Worm (Caenorhabditis elegans): Measurements from ENCODE around the gene wrt-5.

wrt-5 gene

DNA sequence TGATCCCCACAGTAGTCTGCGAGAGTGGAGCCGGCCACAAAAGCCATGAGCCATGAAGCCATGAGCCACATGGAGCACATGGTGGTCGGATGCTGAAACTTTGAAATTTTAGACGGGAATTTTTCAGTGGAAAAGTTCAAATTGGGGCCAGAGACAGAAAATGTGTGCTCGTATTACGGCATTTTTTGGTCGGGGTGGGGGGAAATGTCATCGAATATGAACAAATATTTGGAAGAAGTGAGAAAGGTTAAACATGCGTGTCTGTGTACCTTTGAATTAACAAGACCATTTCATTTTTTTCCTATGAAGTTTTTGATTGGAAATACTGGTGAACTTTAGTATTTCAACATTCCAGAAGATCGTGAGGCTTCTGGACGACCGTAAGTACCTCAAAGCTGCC lies at the start of gene wrt-5:
TSS of gene wrt-5 (minus strand) at position 101 of the 400 bp plus-strand sequence.
- TF ChIP-seq pha-4 (tag; optimal IDR thresholded peaks at IDR 0.05) (no peak), ceh-18 (tag; optimal IDR thresholded peaks at IDR 0.05) (no peak), fkh-10 (GFP tag; optimal IDR thresholded peaks at IDR 0.05) (no peak), unc-42 (tag; optimal IDR thresholded peaks at IDR 0.05) (no peak), npax-4 (tag; optimal IDR thresholded peaks at IDR 0.05) (no peak), ttx-3 (tag; optimal IDR thresholded peaks at IDR 0.05) (no peak), dmd-4 (tag; optimal IDR thresholded peaks at IDR 0.05; ENCODE audit: borderline replicate concordance) (no peak), ceh-6 (GFP tag; optimal IDR thresholded peaks at IDR 0.05) (no peak)

DNA sequence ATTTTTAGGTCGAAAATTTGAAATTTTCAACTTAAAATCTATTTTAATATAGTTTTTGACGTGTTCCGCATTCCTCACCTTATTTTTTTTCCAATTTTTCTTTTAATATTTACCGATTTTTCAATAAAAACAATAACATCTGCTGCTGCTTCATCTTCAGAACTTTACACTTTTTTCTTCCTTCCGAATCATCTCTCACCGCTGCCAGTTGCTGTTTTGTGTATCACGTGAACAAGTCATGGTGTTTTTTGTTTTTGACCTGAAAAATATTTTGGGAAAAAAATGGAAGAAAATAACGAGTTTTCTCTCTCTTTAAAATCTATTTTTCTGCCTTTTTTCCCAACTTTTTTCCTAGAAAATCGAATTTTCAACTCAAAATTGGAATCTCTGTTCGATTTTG lies 48.3 kb upstream of the wrt-5 start:
- TF ChIP-seq ets-4 (tag; optimal IDR thresholded peaks at IDR 0.05) (no peak), gmeb-2 (tag; optimal IDR thresholded peaks at IDR 0.05) (no peak), ahr-1 (tag; optimal IDR thresholded peaks at IDR 0.05) (no peak), pha-4 (tag; optimal IDR thresholded peaks at IDR 0.05) (no peak), tbx-2 (tag; optimal IDR thresholded peaks at IDR 0.05) (no peak), pqm-1 (tag; optimal IDR thresholded peaks at IDR 0.05) (no peak), ztf-16 (tag; optimal IDR thresholded peaks at IDR 0.05) (no peak), unc-55 (GFP tag; optimal IDR thresholded peaks at IDR 0.05) (no peak), madf-2 (tag; optimal IDR thresholded peaks at IDR 0.05) (no peak), Y22D7AL.16 (tag; optimal IDR thresholded peaks at IDR 0.05) (no peak), ceh-14 (tag; optimal IDR thresholded peaks at IDR 0.05) (no peak), ceh-9 (tag; optimal IDR thresholded peaks at IDR 0.05) (no peak), pha-2 (tag; optimal IDR thresholded peaks at IDR 0.05) (no peak), K02D7.2 (tag; optimal IDR thresholded peaks at IDR 0.05) (no peak), unc-86 (tag; optimal IDR thresholded peaks at IDR 0.05) (no peak), npax-4 (tag; optimal IDR thresholded peaks at IDR 0.05) (no peak), lim-6 (tag; optimal IDR thresholded peaks at IDR 0.05) (no peak), eyg-1 (tag; optimal IDR thresholded peaks at IDR 0.05) (no peak)

DNA sequence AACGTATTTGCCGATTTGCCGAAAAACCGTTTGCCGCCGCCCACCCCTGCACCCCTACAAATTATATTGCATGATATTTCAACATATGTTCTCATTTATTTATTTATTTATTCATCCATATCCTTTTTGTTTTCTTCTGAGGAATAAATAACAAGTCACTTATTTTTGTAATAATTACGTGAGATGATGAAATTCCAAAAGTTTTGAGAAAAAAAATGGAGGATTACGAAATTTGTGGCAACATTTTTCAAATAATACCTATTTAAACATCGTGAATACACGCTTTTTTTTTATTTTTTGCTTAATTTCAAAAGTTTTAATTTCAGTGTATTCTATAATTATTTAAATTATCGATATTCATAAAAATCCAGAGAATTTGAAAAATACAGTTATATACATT lies 45.5 kb upstream of the wrt-5 start:
- no peak for TF ChIP-seq pat-9 (tag; optimal IDR thresholded peaks at IDR 0.05)
- TF ChIP-seq ceh-6 (GFP tag; optimal IDR thresholded peaks at IDR 0.05) = no peak
- TF ChIP-seq gmeb-2 (tag; optimal IDR thresholded peaks at IDR 0.05) = no peak
- TF ChIP-seq tbx-2 (tag; optimal IDR thresholded peaks at IDR 0.05) = no peak
- TF ChIP-seq unc-42 (tag; optimal IDR thresholded peaks at IDR 0.05) = no peak
- no peak for TF ChIP-seq unc-86 (tag; optimal IDR thresholded peaks at IDR 0.05)
- no peak for TF ChIP-seq dmd-4 (tag; optimal IDR thresholded peaks at IDR 0.05; ENCODE audit: borderline replicate concordance)
- no peak for TF ChIP-seq dve-1 (tag; optimal IDR thresholded peaks at IDR 0.05)
- no peak for TF ChIP-seq sox-2 (GFP tag; IDR thresholded peaks at IDR 0.05)

DNA sequence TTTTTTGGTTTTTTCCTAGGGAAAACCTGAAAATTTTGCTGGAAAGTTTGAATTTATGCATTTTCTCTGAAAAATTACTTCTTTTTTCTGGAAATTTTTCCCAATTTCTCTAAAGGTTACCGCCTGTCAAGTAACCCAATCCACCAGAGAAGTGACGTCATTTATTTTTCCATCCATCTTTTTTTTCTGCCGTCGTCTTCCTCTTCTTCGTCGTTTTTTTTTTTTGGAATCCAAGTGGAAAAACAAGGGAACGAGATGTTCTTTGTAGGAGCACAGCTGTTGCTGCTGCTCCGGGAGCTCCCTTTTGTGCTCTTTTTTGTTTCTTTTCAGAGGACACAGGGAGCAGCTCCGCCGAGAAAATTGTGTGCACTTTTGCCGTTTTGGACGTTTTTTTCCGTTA lies 42.9 kb upstream of the wrt-5 start:
- TF ChIP-seq pros-1 (tag; optimal IDR thresholded peaks at IDR 0.05) = no peak
- TF ChIP-seq zip-5 (tag; optimal IDR thresholded peaks at IDR 0.05) = no peak
- no peak for TF ChIP-seq ttx-3 (tag; optimal IDR thresholded peaks at IDR 0.05)
- TF ChIP-seq pha-4 (tag; optimal IDR thresholded peaks at IDR 0.05) = no peak
- TF ChIP-seq fkh-6 (tag; optimal IDR thresholded peaks at IDR 0.05) = no peak
- no peak for TF ChIP-seq pha-2 (tag; optimal IDR thresholded peaks at IDR 0.05)
- TF ChIP-seq ceh-19 (GFP tag; optimal IDR thresholded peaks at IDR 0.05) = no peak
- no peak for TF ChIP-seq mec-3 (tag; optimal IDR thresholded peaks at IDR 0.05; ENCODE audit: borderline replicate concordance)
- TF ChIP-seq madf-2 (tag; optimal IDR thresholded peaks at IDR 0.05) = no peak

DNA sequence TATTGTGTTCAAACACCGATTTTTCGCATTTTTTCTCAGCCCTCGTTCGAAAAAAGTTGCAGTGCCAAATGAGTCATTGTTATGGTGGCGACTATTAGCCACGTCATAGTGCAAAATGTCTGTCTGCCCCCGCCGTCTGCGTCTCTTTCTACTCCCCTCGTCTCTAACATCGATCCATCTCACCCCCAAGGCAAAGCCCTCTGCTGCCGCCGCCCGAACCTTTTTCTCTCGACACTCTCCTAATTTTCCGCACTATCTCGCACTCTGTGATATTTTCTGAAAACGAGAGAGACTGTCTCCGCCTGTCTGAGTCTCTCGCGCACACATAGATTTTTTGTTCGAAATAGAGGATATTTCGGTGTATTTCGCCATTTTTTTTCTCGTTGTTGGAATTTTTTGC lies 41.6 kb upstream of the wrt-5 start:
- TF ChIP-seq ceh-34 (tag; optimal IDR thresholded peaks at IDR 0.05) (peak; percentile 27), hlh-30 (tag; optimal IDR thresholded peaks at IDR 0.05; ENCODE audit: insufficient read depth) (no peak), dve-1 (tag; optimal IDR thresholded peaks at IDR 0.05) (peak; percentile 21), pha-4 (tag; optimal IDR thresholded peaks at IDR 0.05) (no peak), tbx-2 (tag; optimal IDR thresholded peaks at IDR 0.05) (peak; percentile 29), sdc-2 (tag; optimal IDR thresholded peaks at IDR 0.05) (no peak), unc-42 (tag; optimal IDR thresholded peaks at IDR 0.05) (peak; percentile 17), F13H6.1 (tag; optimal IDR thresholded peaks at IDR 0.05) (peak; percentile 20), unc-55 (GFP tag; optimal IDR thresholded peaks at IDR 0.05) (peak; percentile 8), ceh-2 (tag; optimal IDR thresholded peaks at IDR 0.05) (peak; percentile 17), nfya-1 (tag; optimal IDR thresholded peaks at IDR 0.05) (peak; percentile 74), ceh-18 (tag; optimal IDR thresholded peaks at IDR 0.05) (peak; percentile 73), C08G9.2 (tag; optimal IDR thresholded peaks at IDR 0.05) (peak; percentile 37), ceh-31 (tag; optimal IDR thresholded peaks at IDR 0.05) (peak; percentile 66), ceh-48 (tag; optimal IDR thresholded peaks at IDR 0.05) (peak; percentile 22)
